Fruit fly (Drosophila melanogaster): ENCODE results near the gene ImpE1.

Gene ImpE1

dm6 chr3L:8385055-8385454, 12.8 kb downstream of the ImpE1 start:
- TF ChIP-seq CG17806 (tag; optimal IDR thresholded peaks at IDR 0.05) (peak; percentile 79), CG8301 (tag; optimal IDR thresholded peaks at IDR 0.05) (peak; percentile 91), D1 (tag; optimal IDR thresholded peaks at IDR 0.05) (peak; percentile 69), gl (tag; optimal IDR thresholded peaks at IDR 0.05) (peak; percentile 44), CG14655 (GFP tag; optimal IDR thresholded peaks at IDR 0.05) (peak; percentile 93), CG8159 (tag; optimal IDR thresholded peaks at IDR 0.05) (peak; percentile 90), Pif1A (GFP tag; optimal IDR thresholded peaks at IDR 0.05) (peak; percentile 86), Snoo (tag; optimal IDR thresholded peaks at IDR 0.05) (peak; percentile 67), EcR (GFP tag; optimal IDR thresholded peaks at IDR 0.05) (no peak), Ets98B (GFP tag; IDR thresholded peaks at IDR 0.05) (peak; percentile 64), CG32121 (GFP tag; IDR thresholded peaks at IDR 0.05) (peak; percentile 13; the same call in 1 of the 2 replicates), CG10348 (GFP tag; IDR thresholded peaks at IDR 0.05) (no peak), rn (GFP tag; IDR thresholded peaks at IDR 0.05) (no peak), fd96Ca (GFP tag; IDR thresholded peaks at IDR 0.05) (peak; percentile 79), CG9948 (tag; optimal IDR thresholded peaks at IDR 0.05) (peak; percentile 86), Pif1B (GFP tag; optimal IDR thresholded peaks at IDR 0.05) (peak; percentile 85), CG34367 (tag; optimal IDR thresholded peaks at IDR 0.05) (peak; percentile 81), CG4496 (GFP tag; IDR thresholded peaks at IDR 0.05) (peak; percentile 41; the same call in 2 of the 3 replicates), CG15710 (tag; optimal IDR thresholded peaks at IDR 0.05) (peak; percentile 86), CG12605 (GFP tag; IDR thresholded peaks at IDR 0.05) (peak; percentile 63; the same call in 1 of the 2 replicates), CG13204 (GFP tag; optimal IDR thresholded peaks at IDR 0.05) (peak; percentile 54)

- TF ChIP-seq CG4496 (GFP tag; IDR thresholded peaks at IDR 0.05): no peak
- no peak for TF ChIP-seq D1 (tag; optimal IDR thresholded peaks at IDR 0.05)
- no peak for TF ChIP-seq rn (GFP tag; IDR thresholded peaks at IDR 0.05)
- TF ChIP-seq gl (tag; optimal IDR thresholded peaks at IDR 0.05): no peak
- TF ChIP-seq Ets98B (GFP tag; IDR thresholded peaks at IDR 0.05): no peak
- TF ChIP-seq CG15710 (tag; optimal IDR thresholded peaks at IDR 0.05): no peak
- TF ChIP-seq Snoo (tag; optimal IDR thresholded peaks at IDR 0.05): no peak
- TF ChIP-seq EcR (GFP tag; optimal IDR thresholded peaks at IDR 0.05): no peak
- TF ChIP-seq CG32121 (GFP tag; IDR thresholded peaks at IDR 0.05): no peak
- TF ChIP-seq CG8301 (tag; optimal IDR thresholded peaks at IDR 0.05): no peak
- no peak for TF ChIP-seq CG34367 (tag; optimal IDR thresholded peaks at IDR 0.05)
- TF ChIP-seq CG14655 (GFP tag; optimal IDR thresholded peaks at IDR 0.05): no peak
Observed at dm6 chr3L:8391240-8391639, 19.0 kb downstream of the ImpE1 start, which contains the start of gene Jon66Ci. Jon66Ci (plus strand) TSS chr3L:8391540.

- no peak for TF ChIP-seq CG17806 (tag; optimal IDR thresholded peaks at IDR 0.05)
- no peak for TF ChIP-seq CG4496 (GFP tag; IDR thresholded peaks at IDR 0.05)
- no peak for TF ChIP-seq D1 (tag; optimal IDR thresholded peaks at IDR 0.05)
- TF ChIP-seq Ets98B (GFP tag; IDR thresholded peaks at IDR 0.05): no peak
- TF ChIP-seq Snoo (tag; optimal IDR thresholded peaks at IDR 0.05): no peak
- no peak for TF ChIP-seq rn (GFP tag; IDR thresholded peaks at IDR 0.05)
- TF ChIP-seq Pif1B (GFP tag; optimal IDR thresholded peaks at IDR 0.05): no peak
- no peak for TF ChIP-seq CG13204 (GFP tag; optimal IDR thresholded peaks at IDR 0.05)
- TF ChIP-seq Pif1A (GFP tag; optimal IDR thresholded peaks at IDR 0.05): no peak
- TF ChIP-seq CG34367 (tag; optimal IDR thresholded peaks at IDR 0.05): no peak
- TF ChIP-seq CG15710 (tag; optimal IDR thresholded peaks at IDR 0.05): no peak
- TF ChIP-seq CG9948 (tag; optimal IDR thresholded peaks at IDR 0.05): no peak
- no peak for TF ChIP-seq CG8301 (tag; optimal IDR thresholded peaks at IDR 0.05)
- no peak for TF ChIP-seq gl (tag; optimal IDR thresholded peaks at IDR 0.05)
- TF ChIP-seq CG10348 (GFP tag; IDR thresholded peaks at IDR 0.05): no peak
- TF ChIP-seq CG12605 (GFP tag; IDR thresholded peaks at IDR 0.05): no peak
Observed at dm6 chr3L:8393549-8393948, 21.3 kb downstream of the ImpE1 start, which contains the start of gene Jon66Cii. Jon66Cii (minus strand) TSS chr3L:8393649.

DNA sequence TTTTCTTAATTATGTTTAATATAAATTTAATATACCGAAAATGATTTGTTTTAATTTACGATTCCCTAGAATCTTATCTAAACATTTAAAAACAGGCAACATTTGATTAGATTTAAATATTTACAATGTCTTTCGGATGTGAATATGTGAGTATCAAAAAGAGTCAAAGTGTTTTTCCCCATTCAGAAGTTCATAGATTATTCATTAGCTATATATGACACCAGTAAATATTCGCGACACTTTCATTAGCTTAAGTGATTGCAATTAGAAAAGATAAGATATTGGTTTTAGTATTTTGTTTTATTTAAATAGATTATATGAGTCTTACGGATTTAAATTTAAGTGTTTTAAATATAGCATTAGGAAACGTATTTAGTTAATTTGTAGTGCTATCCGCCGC, 21.9 kb downstream of the ImpE1 start:
- TF ChIP-seq CG10348 (GFP tag; IDR thresholded peaks at IDR 0.05) (no peak), fd96Ca (GFP tag; IDR thresholded peaks at IDR 0.05) (no peak), Pif1B (GFP tag; optimal IDR thresholded peaks at IDR 0.05) (no peak)

dm6 chr3L:8394944-8395343, 22.7 kb downstream of the ImpE1 start:
- TF ChIP-seq Ets98B (GFP tag; IDR thresholded peaks at IDR 0.05): peak; percentile 27; the same call in 1 of the 2 replicates
- TF ChIP-seq CG12605 (GFP tag; IDR thresholded peaks at IDR 0.05): no peak
- TF ChIP-seq EcR (GFP tag; optimal IDR thresholded peaks at IDR 0.05): no peak
- TF ChIP-seq D1 (tag; optimal IDR thresholded peaks at IDR 0.05): peak; percentile 79
- TF ChIP-seq CG32121 (GFP tag; IDR thresholded peaks at IDR 0.05): 0 out of 2 replicates have a peak, but pooled peaks have one; percentile 15
- no peak for TF ChIP-seq CG10348 (GFP tag; IDR thresholded peaks at IDR 0.05)

dm6 chr3L:8395630-8396168, 23.5 kb downstream of the ImpE1 start, which contains the start of gene CG7120:
CG7120 (plus strand) TSS chr3L:8396000.
- TF ChIP-seq CG14655 (GFP tag; optimal IDR thresholded peaks at IDR 0.05) (peak; percentile 64), CG13204 (GFP tag; optimal IDR thresholded peaks at IDR 0.05) (no peak), Snoo (tag; optimal IDR thresholded peaks at IDR 0.05) (no peak), EcR (GFP tag; optimal IDR thresholded peaks at IDR 0.05) (no peak), CG4496 (GFP tag; IDR thresholded peaks at IDR 0.05) (peak; percentile 29; the same call in 1 of the 3 replicates), CG9948 (tag; optimal IDR thresholded peaks at IDR 0.05) (peak; percentile 31), Pif1B (GFP tag; optimal IDR thresholded peaks at IDR 0.05) (peak; percentile 32), gl (tag; optimal IDR thresholded peaks at IDR 0.05) (no peak), CG8159 (tag; optimal IDR thresholded peaks at IDR 0.05) (peak; percentile 53), CG32121 (GFP tag; IDR thresholded peaks at IDR 0.05) (no peak), CG15710 (tag; optimal IDR thresholded peaks at IDR 0.05) (no peak), D1 (tag; optimal IDR thresholded peaks at IDR 0.05) (no peak), Pif1A (GFP tag; optimal IDR thresholded peaks at IDR 0.05) (peak; percentile 32), Ets98B (GFP tag; IDR thresholded peaks at IDR 0.05) (0 out of 2 replicates have a peak, but pooled peaks have one; percentile 5), rn (GFP tag; IDR thresholded peaks at IDR 0.05) (no peak), CG34367 (tag; optimal IDR thresholded peaks at IDR 0.05) (peak; percentile 26), CG12605 (GFP tag; IDR thresholded peaks at IDR 0.05) (no peak; the same call in 1 of the 2 replicates), CG17806 (tag; optimal IDR thresholded peaks at IDR 0.05) (no peak), CG8301 (tag; optimal IDR thresholded peaks at IDR 0.05) (peak; percentile 60), fd96Ca (GFP tag; IDR thresholded peaks at IDR 0.05) (peak; percentile 43; the same call in 1 of the 3 replicates), CG10348 (GFP tag; IDR thresholded peaks at IDR 0.05) (no peak)
